Worm (Caenorhabditis elegans): ENCODE measurements around the gene F43C1.7.

Gene F43C1.7

ce11 chrIII:4231372-4231771 is 11.0 kb downstream of the F43C1.7 start:
- no peak for TF ChIP-seq unc-39 (tag; optimal IDR thresholded peaks at IDR 0.05)
- no peak for TF ChIP-seq snpc-4 (tag; optimal IDR thresholded peaks at IDR 0.05)
- TF ChIP-seq fos-1 (tag; optimal IDR thresholded peaks at IDR 0.05), result no peak
- TF ChIP-seq C34F6.9 (tag; optimal IDR thresholded peaks at IDR 0.05), result no peak
- TF ChIP-seq sma-9 (GFP tag; optimal IDR thresholded peaks at IDR 0.05), result no peak
- no peak for TF ChIP-seq sma-9 (tag; optimal IDR thresholded peaks at IDR 0.05)
- no peak for TF ChIP-seq sma-3 (GFP tag; optimal IDR thresholded peaks at IDR 0.05)
- TF ChIP-seq alr-1 (tag; optimal IDR thresholded peaks at IDR 0.05), result no peak
- no peak for TF ChIP-seq lin-39 (tag; optimal IDR thresholded peaks at IDR 0.05)
- no peak for TF ChIP-seq nhr-77 (tag; optimal IDR thresholded peaks at IDR 0.05)
- TF ChIP-seq ama-1 (optimal IDR thresholded peaks at IDR 0.05), result no peak
- TF ChIP-seq nhr-25 (tag; optimal IDR thresholded peaks at IDR 0.05), result no peak
- no peak for TF ChIP-seq skn-1 (tag; optimal IDR thresholded peaks at IDR 0.05)
- no peak for TF ChIP-seq F13H6.1 (tag; optimal IDR thresholded peaks at IDR 0.05)
- no peak for TF ChIP-seq gmeb-1 (tag; optimal IDR thresholded peaks at IDR 0.05)
- no peak for TF ChIP-seq unc-62 (GFP tag; optimal IDR thresholded peaks at IDR 0.05)
- no peak for TF ChIP-seq R02D3.7 (tag; optimal IDR thresholded peaks at IDR 0.05)
- TF ChIP-seq nhr-12 (tag; optimal IDR thresholded peaks at IDR 0.05), result no peak
- TF ChIP-seq zag-1 (tag; optimal IDR thresholded peaks at IDR 0.05), result no peak
- no peak for TF ChIP-seq nhr-23 (tag; optimal IDR thresholded peaks at IDR 0.05)
- no peak for TF ChIP-seq ztf-11 (tag; optimal IDR thresholded peaks at IDR 0.05)

ce11 chrIII:4230092-4230491 is 12.3 kb downstream of the F43C1.7 start:
- TF ChIP-seq alr-1 (tag; optimal IDR thresholded peaks at IDR 0.05) (no peak), fos-1 (tag; optimal IDR thresholded peaks at IDR 0.05) (no peak), ama-1 (optimal IDR thresholded peaks at IDR 0.05) (no peak), elt-1 (tag; optimal IDR thresholded peaks at IDR 0.05) (no peak), egl-27 (tag; optimal IDR thresholded peaks at IDR 0.05) (no peak), lin-11 (tag; optimal IDR thresholded peaks at IDR 0.05) (no peak), blmp-1 (tag; optimal IDR thresholded peaks at IDR 0.05; ENCODE audit: insufficient read depth) (no peak), mbf-1 (tag; optimal IDR thresholded peaks at IDR 0.05) (no peak), unc-55 (GFP tag; optimal IDR thresholded peaks at IDR 0.05) (no peak), C34F6.9 (tag; optimal IDR thresholded peaks at IDR 0.05) (no peak), nhr-6 (tag; optimal IDR thresholded peaks at IDR 0.05) (no peak), dmd-4 (tag; optimal IDR thresholded peaks at IDR 0.05) (no peak), lin-13 (GFP tag; optimal IDR thresholded peaks at IDR 0.05) (no peak), elt-3 (tag; optimal IDR thresholded peaks at IDR 0.05) (no peak), zag-1 (tag; optimal IDR thresholded peaks at IDR 0.05) (no peak), nhr-11 (tag; optimal IDR thresholded peaks at IDR 0.05) (no peak), ceh-16 (tag; optimal IDR thresholded peaks at IDR 0.05) (no peak), crh-2 (tag; optimal IDR thresholded peaks at IDR 0.05) (no peak), mab-5 (tag; optimal IDR thresholded peaks at IDR 0.05) (no peak), unc-39 (tag; optimal IDR thresholded peaks at IDR 0.05) (no peak)

ce11 chrIII:4228841-4229240 is 13.5 kb downstream of the F43C1.7 start, which contains the start of gene F43C1.5:
Gene F43C1.5, plus strand, starts transcription at chrIII:4229141.
- no peak for TF ChIP-seq mdl-1 (tag; optimal IDR thresholded peaks at IDR 0.05)
- TF ChIP-seq unc-39 (tag; optimal IDR thresholded peaks at IDR 0.05), result no peak
- no peak for TF ChIP-seq nhr-10 (tag; optimal IDR thresholded peaks at IDR 0.05)
- TF ChIP-seq unc-62 (GFP tag; optimal IDR thresholded peaks at IDR 0.05), result no peak
- TF ChIP-seq ztf-4 (tag; optimal IDR thresholded peaks at IDR 0.05), result no peak
- TF ChIP-seq ama-1 (optimal IDR thresholded peaks at IDR 0.05), result no peak
- TF ChIP-seq nhr-129 (tag; optimal IDR thresholded peaks at IDR 0.05), result no peak
- no peak for TF ChIP-seq sem-4 (tag; optimal IDR thresholded peaks at IDR 0.05)
- TF ChIP-seq egl-27 (tag; optimal IDR thresholded peaks at IDR 0.05), result no peak
- no peak for TF ChIP-seq ceh-16 (tag; optimal IDR thresholded peaks at IDR 0.05)
- no peak for TF ChIP-seq C34F6.9 (tag; optimal IDR thresholded peaks at IDR 0.05)
- TF ChIP-seq nhr-21 (tag; optimal IDR thresholded peaks at IDR 0.05), result no peak
- no peak for TF ChIP-seq mab-5 (tag; optimal IDR thresholded peaks at IDR 0.05)
- TF ChIP-seq alr-1 (tag; optimal IDR thresholded peaks at IDR 0.05), result no peak

All from whole organism, L2 larva.